Worm (Caenorhabditis elegans) whole organism, late embryonic: ENCODE measurements around the gene F37A4.5.

Experiments used
- K02D7.2 ChIP-seq: sonication (generic microtip); optimal IDR thresholded peaks from 2 replicates; lab custom pipeline; 2017; ENCODE audit warnings: mild to moderate bottlenecking, missing genetic modification characterization, missing compliant biosample characterization
- T23F11.4 ChIP-seq: fragments of 200-800 bp; sonication (Bioruptor generic); optimal IDR thresholded peaks from 2 replicates; lab custom pipeline; 2018; ENCODE audit warnings: mild to moderate bottlenecking, missing genetic modification characterization, missing compliant biosample characterization
- Y22D7AL.16 ChIP-seq: sonication (generic microtip); optimal IDR thresholded peaks from 2 replicates; lab custom pipeline; 2016; ENCODE audit warnings: missing genetic modification characterization, missing compliant biosample characterization
- ahr-1 ChIP-seq: sonication (generic microtip); optimal IDR thresholded peaks from 2 replicates; lab custom pipeline; 2016; ENCODE audit warnings: missing genetic modification characterization, missing compliant biosample characterization
- ceh-18 ChIP-seq: sonication (generic microtip); optimal IDR thresholded peaks from 2 replicates; lab custom pipeline; 2016; ENCODE audit warnings: missing genetic modification characterization, missing compliant biosample characterization
- ceh-19 ChIP-seq: fragments of 200-800 bp; sonication (Bioruptor generic); optimal IDR thresholded peaks from 2 replicates; lab custom pipeline; 2018; ENCODE audit warnings: mild to moderate bottlenecking, missing genetic modification characterization, missing compliant biosample characterization
- ceh-30 ChIP-seq: fragments of 150-350 bp; optimal IDR thresholded peaks from 2 replicates; lab custom pipeline; 2014; ENCODE audit warnings: missing biosample characterization, missing genetic modification characterization
- ceh-34 ChIP-seq: sonication (generic microtip); optimal IDR thresholded peaks from 2 replicates; lab custom pipeline; 2016; ENCODE audit warnings: mild to moderate bottlenecking, missing genetic modification characterization, missing compliant biosample characterization
- ceh-45 ChIP-seq: fragments of 200-800 bp; sonication (Bioruptor generic); IDR thresholded peaks from 2 replicates; pipeline ENCODE4 v1.3.6; 2022; ENCODE audit warnings: missing genetic modification reagents, missing genetic modification characterization, missing compliant biosample characterization
- ceh-6 ChIP-seq: fragments of 200-800 bp; sonication (Bioruptor generic); optimal IDR thresholded peaks from 2 replicates; lab custom pipeline; 2018; ENCODE audit warnings: mild to moderate bottlenecking, missing genetic modification characterization, missing compliant biosample characterization
- ceh-9 ChIP-seq: sonication (generic microtip); optimal IDR thresholded peaks from 2 replicates; lab custom pipeline; 2016; ENCODE audit warnings: mild to moderate bottlenecking, missing genetic modification characterization, inconsistent platforms, missing compliant biosample characterization
- dmd-4 ChIP-seq: sonication (generic microtip); optimal IDR thresholded peaks from 2 replicates; lab custom pipeline; 2016; ENCODE audit warnings: borderline replicate concordance, missing genetic modification characterization, missing compliant biosample characterization
- elt-4 ChIP-seq: sonication (generic microtip); optimal IDR thresholded peaks from 2 replicates; lab custom pipeline; 2016; ENCODE audit warnings: missing genetic modification characterization, missing compliant biosample characterization
- eyg-1 ChIP-seq: sonication (generic microtip); optimal IDR thresholded peaks from 2 replicates; lab custom pipeline; 2016; ENCODE audit warnings: missing genotype, missing genetic modification characterization, missing compliant biosample characterization
- fkh-6 ChIP-seq: sonication (generic microtip); optimal IDR thresholded peaks from 2 replicates; lab custom pipeline; 2016; ENCODE audit warnings: missing genetic modification characterization, missing compliant biosample characterization
- hlh-15 ChIP-seq: sonication (generic microtip); optimal IDR thresholded peaks from 2 replicates; lab custom pipeline; 2016; ENCODE audit warnings: missing genetic modification characterization, missing compliant biosample characterization
- hlh-30 ChIP-seq: sonication (generic microtip); optimal IDR thresholded peaks from 2 replicates; lab custom pipeline; 2017; ENCODE audit warnings: antibody characterized with exemption, missing genetic modification characterization, missing compliant biosample characterization; ENCODE audit not compliant: insufficient read depth
- hlh-6 ChIP-seq: sonication (generic microtip); optimal IDR thresholded peaks from 2 replicates; lab custom pipeline; 2016; ENCODE audit warnings: missing genotype, missing genetic modification characterization, missing compliant biosample characterization
- hlh-8 ChIP-seq: sonication (generic microtip); optimal IDR thresholded peaks from 2 replicates; lab custom pipeline; 2016; ENCODE audit warnings: missing genotype, missing genetic modification characterization, missing compliant biosample characterization
- lin-11 ChIP-seq: fragments of 200-800 bp; sonication (Bioruptor generic); optimal IDR thresholded peaks from 2 replicates; lab custom pipeline; 2018; ENCODE audit warnings: mild to moderate bottlenecking, missing genetic modification characterization, missing compliant biosample characterization
- mec-3 ChIP-seq: sonication (generic microtip); optimal IDR thresholded peaks from 2 replicates; lab custom pipeline; 2016; ENCODE audit warnings: borderline replicate concordance, missing genetic modification characterization, missing compliant biosample characterization
- nfya-1 ChIP-seq: sonication (generic microtip); optimal IDR thresholded peaks from 2 replicates; lab custom pipeline; 2017; ENCODE audit warnings: missing genetic modification characterization, mild to moderate bottlenecking, missing compliant biosample characterization, antibody characterized with exemption, moderate library complexity
- nhr-11 ChIP-seq: fragments of 150-350 bp; optimal IDR thresholded peaks from 2 replicates; lab custom pipeline; 2014; ENCODE audit warnings: missing biosample characterization, missing genetic modification characterization
- npax-4 ChIP-seq: sonication (generic microtip); optimal IDR thresholded peaks from 2 replicates; lab custom pipeline; 2016; ENCODE audit warnings: missing genetic modification characterization, missing compliant biosample characterization
- odd-2 ChIP-seq: sonication (generic microtip); optimal IDR thresholded peaks from 2 replicates; lab custom pipeline; 2017; ENCODE audit warnings: antibody characterized with exemption, mild to moderate bottlenecking, missing genetic modification characterization, missing compliant biosample characterization
- pag-3 ChIP-seq: sonication (generic microtip); optimal IDR thresholded peaks from 2 replicates; lab custom pipeline; 2016; ENCODE audit warnings: missing compliant biosample characterization, missing genetic modification characterization, borderline replicate concordance
- pat-9 ChIP-seq: fragments of 200-800 bp; sonication (Bioruptor generic); optimal IDR thresholded peaks from 2 replicates; lab custom pipeline; 2018; ENCODE audit warnings: mild to moderate bottlenecking, missing genetic modification characterization, moderate library complexity, missing compliant biosample characterization
- pax-1 ChIP-seq: fragments of 150-350 bp; optimal IDR thresholded peaks from 2 replicates; lab custom pipeline; 2014; ENCODE audit warnings: missing biosample characterization, missing genetic modification characterization
- pha-2 ChIP-seq: sonication (generic microtip); optimal IDR thresholded peaks from 2 replicates; lab custom pipeline; 2017; ENCODE audit warnings: mild to moderate bottlenecking, missing genetic modification characterization, missing compliant biosample characterization
- pha-4 ChIP-seq: fragments of 150-350 bp; optimal IDR thresholded peaks from 2 replicates; lab custom pipeline; 2018; ENCODE audit warnings: missing biosample characterization, missing genetic modification reagents, missing genetic modification characterization
- pqm-1 ChIP-seq: sonication (generic microtip); optimal IDR thresholded peaks from 2 replicates; lab custom pipeline; 2016; ENCODE audit warnings: missing genetic modification characterization, missing compliant biosample characterization
- pros-1 ChIP-seq: fragments of 150-350 bp; optimal IDR thresholded peaks from 2 replicates; lab custom pipeline; 2014; ENCODE audit warnings: missing biosample characterization, missing genetic modification reagents, missing genetic modification characterization
- ref-2 ChIP-seq: sonication (generic microtip); optimal IDR thresholded peaks from 2 replicates; lab custom pipeline; 2016; ENCODE audit warnings: missing genetic modification characterization, missing compliant biosample characterization
- rnt-1 ChIP-seq: sonication (generic microtip); optimal IDR thresholded peaks from 2 replicates; lab custom pipeline; 2016; ENCODE audit warnings: missing genetic modification characterization, missing compliant biosample characterization
- sdc-2 ChIP-seq: sonication (generic microtip); optimal IDR thresholded peaks from 2 replicates; lab custom pipeline; 2016; ENCODE audit warnings: missing genotype, missing genetic modification characterization, missing compliant biosample characterization
- sox-2 ChIP-seq: fragments of 200-800 bp; sonication (Bioruptor generic); IDR thresholded peaks from 2 replicates; pipeline ENCODE4 v1.3.6; 2022; ENCODE audit warnings: missing genetic modification reagents, missing genetic modification characterization, missing compliant biosample characterization
- syd-9 ChIP-seq: sonication (generic microtip); optimal IDR thresholded peaks from 2 replicates; lab custom pipeline; 2016; ENCODE audit warnings: mild to moderate bottlenecking, missing genetic modification characterization, moderate library complexity, missing compliant biosample characterization
- tbx-2 ChIP-seq: sonication (generic microtip); optimal IDR thresholded peaks from 2 replicates; lab custom pipeline; 2016; ENCODE audit warnings: missing genetic modification characterization, missing compliant biosample characterization
- tbx-7 ChIP-seq: sonication (generic microtip); optimal IDR thresholded peaks from 2 replicates; lab custom pipeline; 2016; ENCODE audit warnings: missing genotype, missing genetic modification characterization, missing compliant biosample characterization
- ttx-3 ChIP-seq: sonication (generic microtip); optimal IDR thresholded peaks from 2 replicates; lab custom pipeline; 2016; ENCODE audit warnings: missing genetic modification reagents, missing genetic modification characterization, missing compliant biosample characterization
- unc-42 ChIP-seq: sonication (generic microtip); optimal IDR thresholded peaks from 2 replicates; lab custom pipeline; 2016; ENCODE audit warnings: missing genotype, missing genetic modification characterization, missing compliant biosample characterization
- unc-55 ChIP-seq: sonication (generic microtip); optimal IDR thresholded peaks from 2 replicates; lab custom pipeline; 2017; ENCODE audit warnings: missing biosample characterization, missing genetic modification reagents, missing genetic modification characterization
- unc-86 ChIP-seq: sonication (generic microtip); optimal IDR thresholded peaks from 2 replicates; lab custom pipeline; 2016; ENCODE audit warnings: missing genetic modification characterization, missing compliant biosample characterization

Gene F37A4.5

ce11 chrIII:6742597-6742996 lies 30.9 kb downstream of the F37A4.5 start:
- no peak for TF ChIP-seq pha-2
- peak; percentile 64 for TF ChIP-seq unc-55 (GFP tag; lab: Kevin White, UChicago)
- TF ChIP-seq tbx-7 = no peak
- TF ChIP-seq pag-3 (tag; lab: Kevin White, UChicago) = no peak
- peak; percentile 57 for TF ChIP-seq ceh-18
- no peak for TF ChIP-seq ahr-1 (tag; lab: Kevin White, UChicago)
- no peak for TF ChIP-seq K02D7.2

DNA sequence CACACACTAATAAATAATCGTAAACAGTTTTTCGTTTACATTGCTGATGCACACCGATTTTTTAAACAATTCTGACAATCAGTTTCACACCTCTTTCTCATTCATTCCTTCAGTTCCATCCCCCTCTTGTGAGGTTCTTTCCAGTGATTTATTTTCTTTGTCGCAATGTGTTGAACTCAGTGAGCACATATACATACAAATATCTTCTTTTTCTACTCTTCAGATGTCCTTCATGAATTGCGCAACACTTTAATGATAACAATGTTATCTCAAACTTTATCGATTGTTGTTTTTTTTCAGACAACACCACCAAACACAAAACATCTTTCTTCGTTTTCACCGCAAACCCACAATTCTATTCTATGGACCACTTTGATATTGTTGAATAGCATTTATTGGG lies 34.3 kb downstream of the F37A4.5 start, which contains the start of gene dig-1:
Gene dig-1 (plus strand): TSS at position 301 of the 400 bp plus-strand sequence.
- TF ChIP-seq ceh-45 (GFP tag; lab: Robert Waterston, UW) (no peak), hlh-30 (tag; lab: Kevin White, UChicago) (no peak), pros-1 (tag; lab: Kevin White, UChicago) (no peak), Y22D7AL.16 (tag; lab: Kevin White, UChicago) (no peak), hlh-6 (no peak), pax-1 (no peak), unc-42 (no peak), pqm-1 (tag; lab: Kevin White, UChicago) (no peak), ttx-3 (tag; lab: Kevin White, UChicago) (no peak), unc-55 (GFP tag; lab: Kevin White, UChicago) (no peak), ceh-30 (tag; lab: Kevin White, UChicago) (no peak), npax-4 (tag; lab: Kevin White, UChicago) (no peak), hlh-8 (tag; lab: Kevin White, UChicago) (no peak), pha-4 (tag; lab: Kevin White, UChicago) (no peak), ceh-6 (GFP tag; lab: Kevin White, UChicago) (no peak)

ce11 chrIII:6746668-6747067 lies 35.0 kb downstream of the F37A4.5 start:
- TF ChIP-seq hlh-8 (tag; lab: Kevin White, UChicago) (no peak), nhr-11 (tag; lab: Kevin White, UChicago) (no peak), pros-1 (tag; lab: Kevin White, UChicago) (no peak), dmd-4 (tag; lab: Kevin White, UChicago) (no peak), fkh-6 (tag; lab: Kevin White, UChicago) (no peak), ceh-9 (tag; lab: Kevin White, UChicago) (no peak), pat-9 (tag; lab: Kevin White, UChicago) (no peak), T23F11.4 (GFP tag; lab: Kevin White, UChicago) (no peak), hlh-15 (tag; lab: Kevin White, UChicago) (no peak), odd-2 (no peak), eyg-1 (no peak), mec-3 (no peak), ref-2 (tag; lab: Kevin White, UChicago) (no peak), ceh-45 (GFP tag; lab: Robert Waterston, UW) (no peak), ceh-19 (GFP tag; lab: Kevin White, UChicago) (no peak), unc-42 (no peak), nfya-1 (tag; lab: Kevin White, UChicago) (no peak), sdc-2 (tag; lab: Kevin White, UChicago) (no peak)

DNA sequence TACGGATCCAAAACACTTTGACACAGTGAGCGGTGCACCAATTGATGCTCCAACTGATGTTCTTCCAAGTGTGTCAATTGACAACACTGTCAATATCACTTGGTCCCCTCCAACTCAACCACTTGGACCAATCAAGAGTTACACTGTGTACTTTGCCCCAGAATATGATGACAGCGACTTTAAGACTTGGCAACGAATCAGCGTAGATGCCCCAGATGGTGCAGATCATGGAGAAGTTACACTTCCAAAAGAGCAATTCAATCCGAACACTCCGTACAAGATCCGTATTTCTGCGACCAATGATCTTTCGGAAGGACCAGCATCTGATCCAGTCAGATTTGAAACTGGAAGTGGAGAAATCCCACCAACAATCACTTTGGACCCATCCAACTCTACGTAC lies 40.9 kb downstream of the F37A4.5 start:
- TF ChIP-seq ceh-34 (tag; lab: Kevin White, UChicago) (no peak), unc-86 (no peak), nfya-1 (tag; lab: Kevin White, UChicago) (no peak), elt-4 (tag; lab: Kevin White, UChicago) (no peak), hlh-30 (tag; lab: Kevin White, UChicago) (no peak), tbx-7 (no peak), hlh-6 (no peak), ref-2 (tag; lab: Kevin White, UChicago) (no peak), rnt-1 (tag; lab: Kevin White, UChicago) (no peak), syd-9 (no peak), pqm-1 (tag; lab: Kevin White, UChicago) (no peak), lin-11 (no peak), pat-9 (tag; lab: Kevin White, UChicago) (no peak), sox-2 (GFP tag; lab: Robert Waterston, UW) (no peak), tbx-2 (tag; lab: Kevin White, UChicago) (no peak), ceh-45 (GFP tag; lab: Robert Waterston, UW) (no peak)
